Fruit fly (Drosophila melanogaster): ENCODE data around the gene CG5273.

CG5273 gene

dm6 chrX:767928-768327 is 8.5 kb downstream of the CG5273 start:
- TF ChIP-seq cyc (GFP tag; optimal IDR thresholded peaks at IDR 0.05) (peak; percentile 19), CG6163 (GFP tag; IDR thresholded peaks at IDR 0.05) (peak; percentile 75), CG10631 (GFP tag; optimal IDR thresholded peaks at IDR 0.05) (peak; percentile 48), Smox (GFP tag; optimal IDR thresholded peaks at IDR 0.05) (peak; percentile 44), fd59A (GFP tag; optimal IDR thresholded peaks at IDR 0.05) (peak; percentile 20), OdsH (GFP tag; optimal IDR thresholded peaks at IDR 0.05) (peak; percentile 36), CG6854 (GFP tag; optimal IDR thresholded peaks at IDR 0.05) (peak; percentile 77), CG6276 (GFP tag; optimal IDR thresholded peaks at IDR 0.05) (no peak), Eip75B (GFP tag; optimal IDR thresholded peaks at IDR 0.05) (peak; percentile 31), CG34406 (GFP tag; optimal IDR thresholded peaks at IDR 0.05) (peak; percentile 53), CG6792 (GFP tag; optimal IDR thresholded peaks at IDR 0.05) (peak; percentile 63), salr (GFP tag; optimal IDR thresholded peaks at IDR 0.05) (peak in 1 of 2 experiments; percentile 52), eg (GFP tag; IDR thresholded peaks at IDR 0.05) (0 out of 3 replicates have a peak, but pooled peaks have one; percentile 30), CG6808 (GFP tag; optimal IDR thresholded peaks at IDR 0.05) (peak; percentile 60), pdm3 (GFP tag; optimal IDR thresholded peaks at IDR 0.05) (peak; percentile 28), CG10669 (GFP tag; optimal IDR thresholded peaks at IDR 0.05) (peak; percentile 33), Lpt (GFP tag; optimal IDR thresholded peaks at IDR 0.05) (no peak), vri (GFP tag; optimal IDR thresholded peaks at IDR 0.05) (peak; percentile 49), CG9139 (GFP tag; optimal IDR thresholded peaks at IDR 0.05) (peak; percentile 7), spab (GFP tag; optimal IDR thresholded peaks at IDR 0.05) (peak; percentile 16), Eip93F (GFP tag; optimal IDR thresholded peaks at IDR 0.05) (no peak), CG7368 (GFP tag; optimal IDR thresholded peaks at IDR 0.05) (peak; percentile 57), CG8319 (GFP tag; optimal IDR thresholded peaks at IDR 0.05) (peak; percentile 23), net (GFP tag; optimal IDR thresholded peaks at IDR 0.05) (peak; percentile 52), dsx (GFP tag; optimal IDR thresholded peaks at IDR 0.05; ENCODE audit: poor library complexity, severe bottlenecking) (peak; percentile 14), Met (GFP tag; optimal IDR thresholded peaks at IDR 0.05) (peak; percentile 47), CG8632 (GFP tag; optimal IDR thresholded peaks at IDR 0.05) (peak; percentile 64), Hr38 (GFP tag; optimal IDR thresholded peaks at IDR 0.05) (no peak), CG8119 (GFP tag; IDR thresholded peaks at IDR 0.05) (no peak), Sox15 (GFP tag; optimal IDR thresholded peaks at IDR 0.05) (no peak), CG31627 (GFP tag; optimal IDR thresholded peaks at IDR 0.05) (peak; percentile 19), Hr4 (GFP tag; optimal IDR thresholded peaks at IDR 0.05) (no peak), CG11294 (GFP tag; IDR thresholded peaks at IDR 0.05) (no peak), CG11902 (GFP tag; optimal IDR thresholded peaks at IDR 0.05) (no peak), CG3919 (GFP tag; optimal IDR thresholded peaks at IDR 0.05) (peak; percentile 52), CG11762 (GFP tag; optimal IDR thresholded peaks at IDR 0.05; ENCODE audit: insufficient read depth) (no peak), esn (GFP tag; optimal IDR thresholded peaks at IDR 0.05) (peak; percentile 69), achi (GFP tag; optimal IDR thresholded peaks at IDR 0.05) (peak; percentile 38), Ets96B (tag; optimal IDR thresholded peaks at IDR 0.05) (peak; percentile 34), svp (GFP tag) (no peak), Ets21C (GFP tag; optimal IDR thresholded peaks at IDR 0.05) (no peak), CG3032 (tag; optimal IDR thresholded peaks at IDR 0.05) (peak; percentile 25), Sox14 (GFP tag; optimal IDR thresholded peaks at IDR 0.05) (peak; percentile 26), lz (GFP tag; optimal IDR thresholded peaks at IDR 0.05) (peak; percentile 27), CG1621 (tag; optimal IDR thresholded peaks at IDR 0.05) (peak; percentile 47), Sox102F (GFP tag; optimal IDR thresholded peaks at IDR 0.05) (peak; percentile 65), Gug (GFP tag; IDR thresholded peaks at IDR 0.05) (no peak), fd85E (GFP tag; optimal IDR thresholded peaks at IDR 0.05) (no peak), CG32006 (GFP tag; optimal IDR thresholded peaks at IDR 0.05) (no peak), CG4318 (GFP tag; optimal IDR thresholded peaks at IDR 0.05) (no peak), CG15336 (GFP tag; IDR thresholded peaks at IDR 0.05) (no peak), Blimp-1 (GFP tag; optimal IDR thresholded peaks at IDR 0.05) (peak; percentile 44), topi (GFP tag; optimal IDR thresholded peaks at IDR 0.05) (peak; percentile 60)
